Worm (Caenorhabditis elegans): ENCODE data around the gene D1086.1.

The D1086.1 gene

DNA sequence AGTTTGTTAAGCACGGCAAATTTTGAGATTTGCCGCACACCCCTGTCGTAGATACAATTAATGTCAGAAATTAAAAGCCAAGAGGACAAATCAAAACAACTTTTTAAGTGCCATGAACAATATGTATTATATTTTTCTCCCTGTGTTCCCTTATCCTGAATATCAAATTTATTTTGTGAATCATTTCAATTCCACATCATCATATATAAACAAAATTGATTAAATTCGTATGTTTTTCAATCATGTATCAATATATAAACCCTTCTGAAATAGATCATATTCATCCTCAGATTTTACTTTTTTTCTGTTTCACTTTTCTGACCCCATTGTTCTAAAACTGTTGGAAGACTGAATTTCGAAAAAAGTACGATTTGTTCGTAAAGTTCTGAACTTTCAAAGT, 24.5 kb upstream of the D1086.1 start, which contains the start of gene D1086.11:
D1086.11 (plus strand) TSS at position 301 of the 400 bp plus-strand sequence.
- TF ChIP-seq nhr-10 (tag; optimal IDR thresholded peaks at IDR 0.05) (no peak), elt-1 (tag; optimal IDR thresholded peaks at IDR 0.05) (no peak), ceh-82 (tag; optimal IDR thresholded peaks at IDR 0.05) (no peak), R02D3.7 (tag; optimal IDR thresholded peaks at IDR 0.05) (no peak), lsy-2 (tag; optimal IDR thresholded peaks at IDR 0.05) (no peak), snpc-4 (tag; optimal IDR thresholded peaks at IDR 0.05) (no peak), ceh-16 (tag; optimal IDR thresholded peaks at IDR 0.05) (no peak), unc-62 (GFP tag; optimal IDR thresholded peaks at IDR 0.05) (no peak), skn-1 (tag; optimal IDR thresholded peaks at IDR 0.05) (no peak), aly-2 (tag; optimal IDR thresholded peaks at IDR 0.05) (no peak), unc-55 (GFP tag; optimal IDR thresholded peaks at IDR 0.05) (no peak), nhr-77 (tag; optimal IDR thresholded peaks at IDR 0.05) (no peak), lin-11 (tag; optimal IDR thresholded peaks at IDR 0.05) (no peak), ztf-11 (tag; optimal IDR thresholded peaks at IDR 0.05) (no peak), F13H6.1 (tag; optimal IDR thresholded peaks at IDR 0.05) (no peak), C34F6.9 (tag; optimal IDR thresholded peaks at IDR 0.05) (no peak), peb-1 (tag; optimal IDR thresholded peaks at IDR 0.05) (no peak), nhr-11 (tag; optimal IDR thresholded peaks at IDR 0.05) (no peak)

- TF ChIP-seq nhr-237 (tag; optimal IDR thresholded peaks at IDR 0.05), result no peak
- TF ChIP-seq mab-5 (tag; optimal IDR thresholded peaks at IDR 0.05), result no peak
- no peak for TF ChIP-seq snpc-4 (tag; optimal IDR thresholded peaks at IDR 0.05)
- TF ChIP-seq lin-13 (GFP tag; optimal IDR thresholded peaks at IDR 0.05), result no peak
- no peak for TF ChIP-seq mdl-1 (tag; optimal IDR thresholded peaks at IDR 0.05)
- no peak for TF ChIP-seq R02D3.7 (tag; optimal IDR thresholded peaks at IDR 0.05)
- TF ChIP-seq nhr-25 (tag; optimal IDR thresholded peaks at IDR 0.05), result no peak
- TF ChIP-seq ceh-16 (tag; optimal IDR thresholded peaks at IDR 0.05), result no peak
- no peak for TF ChIP-seq nhr-12 (tag; optimal IDR thresholded peaks at IDR 0.05)
- no peak for TF ChIP-seq sma-3 (GFP tag; optimal IDR thresholded peaks at IDR 0.05)
- no peak for TF ChIP-seq ama-1 (optimal IDR thresholded peaks at IDR 0.05)
Measured at ce11 chrV:14079501-14079900, 19.2 kb upstream of the D1086.1 start, which contains the start of gene D1086.6. D1086.6 (plus strand) TSS chrV:14079801.

- TF ChIP-seq Y55F3AM.14 (GFP tag; optimal IDR thresholded peaks at IDR 0.05) (no peak), lin-13 (GFP tag; optimal IDR thresholded peaks at IDR 0.05) (no peak), nhr-25 (tag; optimal IDR thresholded peaks at IDR 0.05) (no peak), mdl-1 (tag; optimal IDR thresholded peaks at IDR 0.05) (no peak), unc-62 (GFP tag; optimal IDR thresholded peaks at IDR 0.05) (no peak), mbf-1 (tag; optimal IDR thresholded peaks at IDR 0.05) (no peak), nhr-11 (tag; optimal IDR thresholded peaks at IDR 0.05) (no peak)
Measured at ce11 chrV:14082453-14082852, 16.2 kb upstream of the D1086.1 start, which contains the start of gene D1086.10. D1086.10 (plus strand) TSS chrV:14082753.

DNA sequence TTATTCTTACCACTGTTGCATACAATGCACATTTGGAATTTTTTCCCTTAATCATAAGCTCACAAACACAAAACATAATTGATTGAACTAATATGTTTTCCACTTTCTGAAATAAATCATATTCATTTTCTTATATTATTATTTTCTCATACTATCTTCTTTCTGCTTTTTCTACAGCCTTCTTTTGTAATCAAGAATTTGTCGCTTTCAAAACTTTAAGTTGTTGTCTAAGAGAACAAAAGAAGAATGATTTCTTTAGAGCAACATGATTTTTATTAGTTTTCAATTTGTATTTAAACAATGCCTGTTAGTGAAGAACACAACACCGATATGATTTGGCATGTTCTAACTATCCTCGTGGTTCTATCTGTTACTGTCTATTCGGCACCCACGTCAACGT, 14.7 kb upstream of the D1086.1 start, which contains the start of gene D1086.7:
D1086.7 (plus strand) TSS at position 301 of the 400 bp plus-strand sequence.
- TF ChIP-seq unc-39 (tag; optimal IDR thresholded peaks at IDR 0.05), result no peak
- TF ChIP-seq ztf-11 (tag; optimal IDR thresholded peaks at IDR 0.05), result no peak

- TF ChIP-seq nhr-25 (tag; optimal IDR thresholded peaks at IDR 0.05) (no peak), ztf-11 (tag; optimal IDR thresholded peaks at IDR 0.05) (no peak), fos-1 (tag; optimal IDR thresholded peaks at IDR 0.05) (no peak), sma-9 (GFP tag; optimal IDR thresholded peaks at IDR 0.05) (no peak), sma-9 (tag; optimal IDR thresholded peaks at IDR 0.05) (no peak)
Measured at ce11 chrV:14085589-14085988, 13.1 kb upstream of the D1086.1 start, which contains the start of gene D1086.18. D1086.18 (plus strand) TSS chrV:14085889.

DNA sequence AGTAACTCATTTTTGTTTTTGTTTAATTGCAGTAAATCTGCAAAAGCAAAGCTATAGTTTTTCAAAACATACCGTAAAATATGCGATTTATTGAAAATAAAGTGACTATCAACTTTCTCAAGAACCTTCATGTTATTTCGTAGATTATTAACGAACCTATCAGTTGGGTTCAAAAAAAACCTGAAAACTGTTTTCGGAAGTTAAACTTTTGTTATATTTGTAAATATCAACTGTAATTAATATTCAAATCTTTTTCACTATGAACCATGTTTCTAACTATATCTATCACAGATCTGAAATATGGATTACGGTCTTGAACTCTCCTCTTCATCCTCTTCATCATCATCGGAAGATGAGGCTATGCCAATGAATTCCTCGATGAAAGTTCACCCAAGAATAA, 10.6 kb upstream of the D1086.1 start, which contains the start of gene D1086.19:
D1086.19 (plus strand) TSS at position 301 of the 400 bp plus-strand sequence.
- TF ChIP-seq snpc-4 (tag; optimal IDR thresholded peaks at IDR 0.05), result no peak
- no peak for TF ChIP-seq nhr-23 (tag; optimal IDR thresholded peaks at IDR 0.05)
- TF ChIP-seq aly-2 (tag; optimal IDR thresholded peaks at IDR 0.05), result no peak
- no peak for TF ChIP-seq ztf-11 (tag; optimal IDR thresholded peaks at IDR 0.05)
- no peak for TF ChIP-seq elt-1 (tag; optimal IDR thresholded peaks at IDR 0.05)
- no peak for TF ChIP-seq sma-9 (GFP tag; optimal IDR thresholded peaks at IDR 0.05)
- TF ChIP-seq sma-9 (tag; optimal IDR thresholded peaks at IDR 0.05), result no peak
- TF ChIP-seq lsy-2 (tag; optimal IDR thresholded peaks at IDR 0.05), result no peak
- TF ChIP-seq sma-3 (GFP tag; optimal IDR thresholded peaks at IDR 0.05), result no peak
- TF ChIP-seq C34F6.9 (tag; optimal IDR thresholded peaks at IDR 0.05), result no peak
- no peak for TF ChIP-seq skn-1 (tag; optimal IDR thresholded peaks at IDR 0.05)
- TF ChIP-seq sem-4 (tag; optimal IDR thresholded peaks at IDR 0.05), result no peak
- no peak for TF ChIP-seq nhr-6 (tag; optimal IDR thresholded peaks at IDR 0.05)
- no peak for TF ChIP-seq blmp-1 (tag; optimal IDR thresholded peaks at IDR 0.05; ENCODE audit: insufficient read depth)
- TF ChIP-seq unc-39 (tag; optimal IDR thresholded peaks at IDR 0.05), result no peak
- no peak for TF ChIP-seq nhr-11 (tag; optimal IDR thresholded peaks at IDR 0.05)
- TF ChIP-seq lin-13 (GFP tag; optimal IDR thresholded peaks at IDR 0.05), result no peak
